Worm (Caenorhabditis elegans) whole organism, L4 larva: ENCODE results near the gene R144.10.
"Not testable (repeated sequence)": the region's sequence is repeated elsewhere in the genome, so short reads cannot be mapped to it uniquely, and the experiment has no call there.

Experiments used
- R02D3.7 ChIP-seq: fragments of 150-350 bp; sonication (generic microtip); optimal IDR thresholded peaks from 3 replicates; lab custom pipeline; 2014; ENCODE audit warnings: missing biosample characterization, missing genetic modification characterization
- mep-1 ChIP-seq: fragments of 150-350 bp; sonication (generic microtip); optimal IDR thresholded peaks from 3 replicates; lab custom pipeline; 2014; ENCODE audit warnings: missing biosample characterization, missing genetic modification characterization

- TF ChIP-seq R02D3.7, mep-1 (tag; lab: Kevin White, UChicago): not testable (repeated sequence)
Measured at ce11 chrIII:4980367-4980766, 21.8 kb downstream of the R144.10 start, which contains the start of gene C27F2.6.
